Fruit fly (Drosophila melanogaster): ENCODE data around the gene boss.

Gene boss

dm6 chr3R:25968486-25968885, 6.7 kb downstream of the boss start:
- no peak for TF ChIP-seq pdm3 (GFP tag; optimal IDR thresholded peaks at IDR 0.05)
- no peak for TF ChIP-seq topi (GFP tag; optimal IDR thresholded peaks at IDR 0.05)
- no peak for TF ChIP-seq dac (GFP tag; optimal IDR thresholded peaks at IDR 0.05)
- TF ChIP-seq CG8119 (GFP tag; IDR thresholded peaks at IDR 0.05), result no peak
- TF ChIP-seq CG6163 (GFP tag; IDR thresholded peaks at IDR 0.05), result no peak
- TF ChIP-seq vri (GFP tag; optimal IDR thresholded peaks at IDR 0.05), result no peak
- TF ChIP-seq CG4318 (GFP tag; optimal IDR thresholded peaks at IDR 0.05), result no peak

- TF ChIP-seq svp (GFP tag), result peak; percentile 32
- TF ChIP-seq net (GFP tag; optimal IDR thresholded peaks at IDR 0.05), result no peak
- TF ChIP-seq CG32006 (GFP tag; optimal IDR thresholded peaks at IDR 0.05), result no peak
- no peak for TF ChIP-seq fkh (GFP tag; optimal IDR thresholded peaks at IDR 0.05)
Observed at dm6 chr3R:25968915-25969314, 7.1 kb downstream of the boss start.

dm6 chr3R:25969780-25970179, 8.0 kb downstream of the boss start, which contains the start of gene fid:
Gene fid, plus strand, starts transcription at chr3R:25970080.
- TF ChIP-seq CG7368 (GFP tag; optimal IDR thresholded peaks at IDR 0.05) (no peak), Sox102F (GFP tag; optimal IDR thresholded peaks at IDR 0.05) (no peak), CG6792 (GFP tag; optimal IDR thresholded peaks at IDR 0.05) (no peak), Lpt (GFP tag; optimal IDR thresholded peaks at IDR 0.05) (no peak), achi (GFP tag; optimal IDR thresholded peaks at IDR 0.05) (no peak)

- TF ChIP-seq svp (GFP tag) (no peak), CG31627 (GFP tag; optimal IDR thresholded peaks at IDR 0.05) (no peak), pdm3 (GFP tag; optimal IDR thresholded peaks at IDR 0.05) (no peak), Hr4 (GFP tag; optimal IDR thresholded peaks at IDR 0.05) (no peak), Met (GFP tag; optimal IDR thresholded peaks at IDR 0.05) (no peak), CG4318 (GFP tag; optimal IDR thresholded peaks at IDR 0.05) (no peak)
Observed at dm6 chr3R:25982734-25983133, 20.9 kb downstream of the boss start, which contains the start of gene Nf1. Gene Nf1, plus strand, starts transcription at chr3R:25983013.

dm6 chr3R:25983274-25983673, 21.5 kb downstream of the boss start:
- TF ChIP-seq CG6276 (GFP tag; optimal IDR thresholded peaks at IDR 0.05) (no peak), CG6163 (GFP tag; IDR thresholded peaks at IDR 0.05) (0 out of 3 replicates have a peak, but pooled peaks have one; percentile 20), Ets96B (tag; optimal IDR thresholded peaks at IDR 0.05) (no peak), CG15336 (GFP tag; IDR thresholded peaks at IDR 0.05) (no peak), CG11762 (GFP tag; optimal IDR thresholded peaks at IDR 0.05; ENCODE audit: insufficient read depth) (no peak)

- peak; percentile 94 for TF ChIP-seq lz (GFP tag; optimal IDR thresholded peaks at IDR 0.05)
- TF ChIP-seq CG32006 (GFP tag; optimal IDR thresholded peaks at IDR 0.05), result no peak
- peak; percentile 92 for TF ChIP-seq cyc (GFP tag; optimal IDR thresholded peaks at IDR 0.05)
- TF ChIP-seq Eip78C (GFP tag), result peak; percentile 99
- no peak for TF ChIP-seq Hr38 (GFP tag; optimal IDR thresholded peaks at IDR 0.05)
- peak; percentile 94 for TF ChIP-seq Met (GFP tag; optimal IDR thresholded peaks at IDR 0.05)
- TF ChIP-seq Blimp-1 (GFP tag; optimal IDR thresholded peaks at IDR 0.05), result peak; percentile 76
- TF ChIP-seq Smox (GFP tag; optimal IDR thresholded peaks at IDR 0.05), result peak; percentile 94
- TF ChIP-seq Gug (GFP tag; IDR thresholded peaks at IDR 0.05), result peak; percentile 72
- TF ChIP-seq ss (GFP tag; optimal IDR thresholded peaks at IDR 0.05), result peak; percentile 96
- peak; percentile 85 for TF ChIP-seq CG15336 (GFP tag; IDR thresholded peaks at IDR 0.05)
- no peak for TF ChIP-seq vri (GFP tag; optimal IDR thresholded peaks at IDR 0.05)
- TF ChIP-seq CG31627 (GFP tag; optimal IDR thresholded peaks at IDR 0.05), result peak; percentile 90
- TF ChIP-seq CG6163 (GFP tag; IDR thresholded peaks at IDR 0.05), result peak; percentile 96
- TF ChIP-seq Hr39 (GFP tag; optimal IDR thresholded peaks at IDR 0.05), result peak; percentile 87
- peak; percentile 62 for TF ChIP-seq dac (GFP tag; optimal IDR thresholded peaks at IDR 0.05)
- peak; percentile 93 for TF ChIP-seq pdm3 (GFP tag; optimal IDR thresholded peaks at IDR 0.05)
- peak; percentile 90 for TF ChIP-seq net (GFP tag; optimal IDR thresholded peaks at IDR 0.05)
- TF ChIP-seq Lpt (GFP tag; optimal IDR thresholded peaks at IDR 0.05), result peak; percentile 80
- TF ChIP-seq CG6808 (GFP tag; optimal IDR thresholded peaks at IDR 0.05), result peak; percentile 95
- peak; percentile 95 for TF ChIP-seq OdsH (GFP tag; optimal IDR thresholded peaks at IDR 0.05)
- TF ChIP-seq CG10669 (GFP tag; optimal IDR thresholded peaks at IDR 0.05), result peak; percentile 96
- peak; percentile 96 for TF ChIP-seq CG10631 (GFP tag; optimal IDR thresholded peaks at IDR 0.05)
- TF ChIP-seq acj6 (GFP tag; optimal IDR thresholded peaks at IDR 0.05), result peak; percentile 95
- peak; percentile 94 for TF ChIP-seq spab (GFP tag; optimal IDR thresholded peaks at IDR 0.05)
- TF ChIP-seq Eip75B (GFP tag; optimal IDR thresholded peaks at IDR 0.05), result peak; percentile 97
- peak; percentile 94 for TF ChIP-seq Sox102F (GFP tag; optimal IDR thresholded peaks at IDR 0.05)
Observed at dm6 chr3R:25996197-25997005, 34.6 kb downstream of the boss start, which contains the start of gene CG43116. Gene CG43116, minus strand, starts transcription at chr3R:25996996.
